Worm (Caenorhabditis elegans): ENCODE measurements around the gene srh-201.

DNA sequence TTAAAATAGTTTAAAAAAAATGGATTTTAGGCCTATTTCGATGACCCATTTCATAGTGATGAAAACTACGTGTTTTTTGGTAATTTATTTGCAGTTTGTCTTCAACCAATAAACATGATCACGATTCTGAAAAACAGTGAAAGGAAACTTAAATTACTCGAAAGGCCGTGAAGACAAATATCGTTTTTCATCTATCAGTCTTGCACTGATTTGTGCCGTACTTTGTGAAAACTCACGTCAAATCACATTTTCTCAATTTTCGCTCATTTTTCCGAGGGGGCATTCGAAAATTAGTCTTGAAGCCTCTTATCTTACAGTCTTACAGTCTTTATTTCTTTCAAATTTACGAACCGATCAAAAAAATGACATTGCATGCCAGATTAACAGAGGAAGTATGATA, 45.0 kb upstream of the srh-201 start, which contains the start of gene C25E10.11:
- no peak for TF ChIP-seq nhr-76 (tag; optimal IDR thresholded peaks at IDR 0.05)
- TF ChIP-seq mab-5 (tag; optimal IDR thresholded peaks at IDR 0.05), result no peak
- TF ChIP-seq snpc-4 (tag; optimal IDR thresholded peaks at IDR 0.05), result no peak
